Fruit fly (Drosophila melanogaster): ENCODE results near the gene Cpr64Ac.

The Cpr64Ac gene

dm6 chr3L:4169957-4170651, 42.6 kb downstream of the Cpr64Ac start, which contains the start of gene Ero1L (continued):
- no peak; the same call in 1 of the 2 replicates for TF ChIP-seq Ptx1 (GFP tag; IDR thresholded peaks at IDR 0.05)
- TF ChIP-seq schlank (tag; optimal IDR thresholded peaks at IDR 0.05): no peak
- TF ChIP-seq kni (GFP tag; optimal IDR thresholded peaks at IDR 0.05): peak; percentile 3
- TF ChIP-seq CG2120 (GFP tag; optimal IDR thresholded peaks at IDR 0.05): peak; percentile 16
- no peak for TF ChIP-seq CG4854 (GFP tag; optimal IDR thresholded peaks at IDR 0.05)
- TF ChIP-seq CG5953 (GFP tag; IDR thresholded peaks at IDR 0.05): no peak
- TF ChIP-seq bsh (GFP tag; optimal IDR thresholded peaks at IDR 0.05): no peak
- peak; percentile 54 for TF ChIP-seq sens (GFP tag)
- TF ChIP-seq Atf6 (GFP tag; IDR thresholded peaks at IDR 0.05): no peak
- peak; percentile 14 for TF ChIP-seq fd96Cb (tag; optimal IDR thresholded peaks at IDR 0.05)
- TF ChIP-seq CG6854 (GFP tag; optimal IDR thresholded peaks at IDR 0.05): no peak
- TF ChIP-seq az2 (GFP tag; optimal IDR thresholded peaks at IDR 0.05): no peak
- no peak for TF ChIP-seq peb (GFP tag; IDR thresholded peaks at IDR 0.05)
- no peak for TF ChIP-seq Mes4 (GFP tag; optimal IDR thresholded peaks at IDR 0.05)
- TF ChIP-seq CG15601 (tag; optimal IDR thresholded peaks at IDR 0.05): peak; percentile 45
- no peak for TF ChIP-seq Lpt (GFP tag; optimal IDR thresholded peaks at IDR 0.05)
- no peak for TF ChIP-seq sisA (GFP tag; IDR thresholded peaks at IDR 0.05)
- TF ChIP-seq CG3065 (GFP tag; optimal IDR thresholded peaks at IDR 0.05): no peak
- peak; percentile 35 for TF ChIP-seq tin (GFP tag; optimal IDR thresholded peaks at IDR 0.05)
- no peak for TF ChIP-seq CG11093 (GFP tag; IDR thresholded peaks at IDR 0.05)
- TF ChIP-seq jigr1 (GFP tag; IDR thresholded peaks at IDR 0.05): no peak
- TF ChIP-seq CG11085 (GFP tag; IDR thresholded peaks at IDR 0.05): no peak
- peak; percentile 29 for TF ChIP-seq CG10979 (tag; optimal IDR thresholded peaks at IDR 0.05)
- no peak for TF ChIP-seq CG17612 (GFP tag; IDR thresholded peaks at IDR 0.05)
- no peak for TF ChIP-seq CG13424 (tag; optimal IDR thresholded peaks at IDR 0.05)
- no peak for TF ChIP-seq Hand (GFP tag; optimal IDR thresholded peaks at IDR 0.05)
- TF ChIP-seq eve (GFP tag; optimal IDR thresholded peaks at IDR 0.05): no peak
- peak; percentile 30 for TF ChIP-seq Ets65A (GFP tag)
- TF ChIP-seq CG11696 (GFP tag; IDR thresholded peaks at IDR 0.05): peak; percentile 92
- TF ChIP-seq vfl (GFP tag; optimal IDR thresholded peaks at IDR 0.05): no peak
- no peak for TF ChIP-seq TFAM (GFP tag; optimal IDR thresholded peaks at IDR 0.05)
- peak; percentile 64 for TF ChIP-seq Blimp-1 (GFP tag; optimal IDR thresholded peaks at IDR 0.05)
- TF ChIP-seq CG10431 (GFP tag; optimal IDR thresholded peaks at IDR 0.05): no peak
- no peak for TF ChIP-seq CG7839 (tag; optimal IDR thresholded peaks at IDR 0.05)
- peak; percentile 16 for TF ChIP-seq CG30403 (GFP tag; optimal IDR thresholded peaks at IDR 0.05)
- no peak for TF ChIP-seq Fer1 (GFP tag; optimal IDR thresholded peaks at IDR 0.05)
- no peak for TF ChIP-seq prd (optimal IDR thresholded peaks at IDR 0.05)
- no peak for TF ChIP-seq prd (GFP tag; IDR thresholded peaks at IDR 0.05)
- TF ChIP-seq Dip3 (GFP tag; optimal IDR thresholded peaks at IDR 0.05): no peak
- TF ChIP-seq CG7556 (GFP tag; optimal IDR thresholded peaks at IDR 0.05): no peak
- no peak for TF ChIP-seq Pdp1 (GFP tag; optimal IDR thresholded peaks at IDR 0.05)
- no peak for TF ChIP-seq ro (GFP tag; IDR thresholded peaks at IDR 0.05)
- TF ChIP-seq D (optimal IDR thresholded peaks at IDR 0.05): no peak
- TF ChIP-seq D (GFP tag; optimal IDR thresholded peaks at IDR 0.05): no peak
- TF ChIP-seq crp (GFP tag; optimal IDR thresholded peaks at IDR 0.05): peak in 1 of 2 experiments; percentile 54

Data from whole organism, embryonic.